Fruit fly (Drosophila melanogaster): ENCODE measurements around the gene CG13965.

CG13965 gene

DNA sequence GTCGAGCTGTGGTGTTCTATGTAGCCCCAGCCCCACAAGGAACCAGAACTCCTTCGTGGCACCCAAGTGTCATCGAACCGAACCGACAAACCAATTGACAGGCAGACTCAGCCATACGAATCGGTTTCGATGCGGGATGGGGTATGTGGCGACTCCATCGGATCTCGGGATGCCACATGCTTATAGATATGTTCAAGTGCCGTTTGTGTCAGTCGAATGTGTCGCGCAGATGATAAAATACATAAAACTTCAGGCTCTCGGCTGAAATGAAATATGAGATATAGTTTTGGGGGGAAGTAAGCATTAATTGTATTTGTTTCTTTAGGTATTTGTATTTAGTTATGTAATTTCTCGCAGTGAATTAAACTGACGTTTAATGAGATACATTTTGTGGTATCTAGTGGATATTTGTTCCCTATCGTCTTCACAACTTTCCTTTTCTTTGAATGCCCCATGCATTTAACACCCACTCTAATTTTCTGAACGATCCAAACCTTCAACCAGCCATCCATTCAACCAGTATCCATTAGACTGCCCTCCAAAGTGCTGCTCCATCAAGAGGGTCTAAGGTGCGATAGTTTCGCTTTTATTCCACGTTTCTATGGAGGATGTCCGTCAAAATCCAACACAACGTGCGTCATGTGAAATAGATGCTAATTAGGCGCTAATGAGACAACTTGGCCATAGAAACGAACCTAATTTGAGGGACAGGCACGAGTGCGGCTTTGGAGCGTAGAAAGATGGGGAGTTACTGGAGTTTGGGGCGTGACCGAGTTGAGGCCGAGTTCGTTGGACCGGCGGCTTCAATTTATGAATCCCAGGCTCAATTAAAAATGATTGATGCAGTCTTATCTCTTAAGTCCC, 17.6 kb downstream of the CG13965 start:
- TF ChIP-seq gl (tag; optimal IDR thresholded peaks at IDR 0.05) (no peak), EcR (GFP tag; optimal IDR thresholded peaks at IDR 0.05) (peak; percentile 42), D1 (tag; optimal IDR thresholded peaks at IDR 0.05) (no peak), Pif1A (GFP tag; optimal IDR thresholded peaks at IDR 0.05) (no peak)

- TF ChIP-seq CG17806 (tag; optimal IDR thresholded peaks at IDR 0.05) (no peak), fd96Ca (GFP tag; IDR thresholded peaks at IDR 0.05) (0 out of 3 replicates have a peak, but pooled peaks have one; percentile 22)
Observed at dm6 chr2L:19943112-19943511, 19.0 kb downstream of the CG13965 start.

DNA sequence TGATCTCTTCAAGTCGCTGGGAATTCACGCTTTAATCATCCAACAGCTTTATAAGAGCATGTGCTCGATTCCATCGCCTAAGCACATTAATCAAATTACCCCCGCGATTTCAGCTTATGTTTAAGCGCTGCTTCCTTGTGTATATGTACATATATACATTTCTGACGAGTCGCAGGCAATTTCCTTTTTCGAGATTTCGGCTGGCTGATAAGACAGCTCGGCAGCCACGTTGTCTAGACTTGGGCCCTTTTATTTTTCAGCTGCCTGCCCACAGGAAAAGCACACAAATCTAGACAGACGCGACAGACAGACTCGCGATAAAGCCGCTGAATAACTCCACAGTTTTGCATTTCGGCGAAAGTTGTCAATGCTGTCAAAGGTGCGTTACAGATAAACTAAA, 19.6 kb downstream of the CG13965 start:
- no peak for TF ChIP-seq CG13204 (GFP tag; optimal IDR thresholded peaks at IDR 0.05)
- no peak for TF ChIP-seq fd96Ca (GFP tag; IDR thresholded peaks at IDR 0.05)
- TF ChIP-seq CG14655 (GFP tag; optimal IDR thresholded peaks at IDR 0.05) = no peak
- TF ChIP-seq Pif1A (GFP tag; optimal IDR thresholded peaks at IDR 0.05) = no peak
- no peak for TF ChIP-seq EcR (GFP tag; optimal IDR thresholded peaks at IDR 0.05)
- no peak for TF ChIP-seq CG15710 (tag; optimal IDR thresholded peaks at IDR 0.05)
- no peak for TF ChIP-seq CG17806 (tag; optimal IDR thresholded peaks at IDR 0.05)
- TF ChIP-seq rn (GFP tag; IDR thresholded peaks at IDR 0.05) = no peak
- TF ChIP-seq CG4496 (GFP tag; IDR thresholded peaks at IDR 0.05) = no peak
- TF ChIP-seq CG12605 (GFP tag; IDR thresholded peaks at IDR 0.05) = no peak
- TF ChIP-seq Snoo (tag; optimal IDR thresholded peaks at IDR 0.05) = no peak
- TF ChIP-seq CG34367 (tag; optimal IDR thresholded peaks at IDR 0.05) = no peak
- TF ChIP-seq gl (tag; optimal IDR thresholded peaks at IDR 0.05) = no peak

DNA sequence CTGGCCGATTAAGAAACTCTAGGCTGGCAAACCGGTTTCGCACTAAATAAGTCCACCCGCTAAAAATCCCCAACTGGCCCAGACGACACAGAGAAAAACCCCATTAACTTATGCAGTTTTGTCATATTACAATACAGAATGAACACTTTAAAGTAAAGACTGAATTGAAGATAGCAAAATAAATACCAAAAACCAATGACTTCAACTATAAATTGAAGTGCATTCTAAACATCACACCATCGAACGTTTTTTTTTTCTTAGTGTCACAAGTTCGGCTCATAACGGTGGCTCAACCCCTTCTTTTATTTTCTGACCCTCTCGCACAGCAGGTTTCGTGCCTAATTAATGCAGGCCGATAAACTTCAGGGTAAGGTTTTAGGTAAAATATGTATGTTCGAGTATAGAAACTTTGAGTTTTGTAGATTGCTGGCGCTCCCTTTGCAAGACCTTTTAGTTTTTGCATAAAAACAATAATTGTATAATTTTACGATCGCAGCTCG, 20.8 kb downstream of the CG13965 start:
- TF ChIP-seq Pif1A (GFP tag; optimal IDR thresholded peaks at IDR 0.05) (peak; percentile 86), CG12605 (GFP tag; IDR thresholded peaks at IDR 0.05) (peak; percentile 16; the same call in 1 of the 2 replicates), D1 (tag; optimal IDR thresholded peaks at IDR 0.05) (peak; percentile 37), EcR (GFP tag; optimal IDR thresholded peaks at IDR 0.05) (peak; percentile 66), CG8159 (tag; optimal IDR thresholded peaks at IDR 0.05) (peak; percentile 90), CG15710 (tag; optimal IDR thresholded peaks at IDR 0.05) (peak; percentile 92), gl (tag; optimal IDR thresholded peaks at IDR 0.05) (peak; percentile 63), CG8301 (tag; optimal IDR thresholded peaks at IDR 0.05) (peak; percentile 77), CG13204 (GFP tag; optimal IDR thresholded peaks at IDR 0.05) (peak; percentile 52), Pif1B (GFP tag; optimal IDR thresholded peaks at IDR 0.05) (peak; percentile 31), Ets98B (GFP tag; IDR thresholded peaks at IDR 0.05) (peak; percentile 86), CG14655 (GFP tag; optimal IDR thresholded peaks at IDR 0.05) (peak; percentile 82), rn (GFP tag; IDR thresholded peaks at IDR 0.05) (peak; percentile 83), CG32121 (GFP tag; IDR thresholded peaks at IDR 0.05) (peak; percentile 90), fd96Ca (GFP tag; IDR thresholded peaks at IDR 0.05) (peak; percentile 87), CG4496 (GFP tag; IDR thresholded peaks at IDR 0.05) (peak; percentile 93), CG17806 (tag; optimal IDR thresholded peaks at IDR 0.05) (peak; percentile 80), CG9948 (tag; optimal IDR thresholded peaks at IDR 0.05) (peak; percentile 81), CG10348 (GFP tag; IDR thresholded peaks at IDR 0.05) (peak; percentile 65), CG34367 (tag; optimal IDR thresholded peaks at IDR 0.05) (peak; percentile 79), Snoo (tag; optimal IDR thresholded peaks at IDR 0.05) (peak; percentile 79)

DNA sequence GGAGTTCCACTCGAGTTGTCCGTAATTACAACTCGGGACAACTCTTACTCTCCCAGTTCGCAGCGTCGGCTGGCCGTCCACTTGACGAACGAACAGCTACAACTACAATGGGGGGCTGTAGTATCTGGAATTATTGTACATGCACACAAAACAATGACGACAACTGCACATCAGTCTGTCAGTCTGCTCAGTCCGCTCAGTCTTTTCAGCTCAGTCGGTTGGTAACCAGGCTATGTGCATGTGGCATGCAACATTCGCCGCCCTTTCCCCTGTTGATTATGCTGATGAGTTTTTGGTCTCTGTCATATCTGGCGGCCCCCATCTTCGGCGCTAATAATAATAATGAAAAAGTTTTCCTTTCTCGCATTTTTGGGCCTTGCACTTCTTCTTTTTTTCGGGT, 22.1 kb downstream of the CG13965 start:
- TF ChIP-seq CG4496 (GFP tag; IDR thresholded peaks at IDR 0.05) (0 out of 3 replicates have a peak, but pooled peaks have one; percentile 30), CG12605 (GFP tag; IDR thresholded peaks at IDR 0.05) (no peak)

dm6 chr2L:19937804-19938461, 24.2 kb downstream of the CG13965 start:
- TF ChIP-seq CG10348 (GFP tag; IDR thresholded peaks at IDR 0.05) (no peak), CG32121 (GFP tag; IDR thresholded peaks at IDR 0.05) (no peak)

- TF ChIP-seq fd96Ca (GFP tag; IDR thresholded peaks at IDR 0.05) = peak; percentile 77
- peak; percentile 55 for TF ChIP-seq CG32121 (GFP tag; IDR thresholded peaks at IDR 0.05)
- 0 out of 2 replicates have a peak, but pooled peaks have one; percentile 38 for TF ChIP-seq rn (GFP tag; IDR thresholded peaks at IDR 0.05)
- TF ChIP-seq CG8301 (tag; optimal IDR thresholded peaks at IDR 0.05) = peak; percentile 61
- TF ChIP-seq CG4496 (GFP tag; IDR thresholded peaks at IDR 0.05) = peak; percentile 55; the same call in 1 of the 3 replicates
- peak; percentile 47 for TF ChIP-seq CG17806 (tag; optimal IDR thresholded peaks at IDR 0.05)
- TF ChIP-seq CG8159 (tag; optimal IDR thresholded peaks at IDR 0.05) = peak; percentile 65
- peak; percentile 57 for TF ChIP-seq CG15710 (tag; optimal IDR thresholded peaks at IDR 0.05)
- peak; percentile 66 for TF ChIP-seq Pif1A (GFP tag; optimal IDR thresholded peaks at IDR 0.05)
- peak; percentile 71 for TF ChIP-seq CG14655 (GFP tag; optimal IDR thresholded peaks at IDR 0.05)
- TF ChIP-seq CG9948 (tag; optimal IDR thresholded peaks at IDR 0.05) = peak; percentile 55
- TF ChIP-seq CG34367 (tag; optimal IDR thresholded peaks at IDR 0.05) = peak; percentile 19
Observed at dm6 chr2L:19936131-19936530, 26.0 kb downstream of the CG13965 start.

Measured in whole organism, pupa.